Worm (Caenorhabditis elegans) whole organism, L4 larva: ENCODE data around the gene ptrn-1.
A peak's percentile ranks its signal among the peaks of the same experiment; 100 is the strongest.

Source experiments
- R02D3.7 ChIP-seq: fragments of 150-350 bp; sonication (generic microtip); optimal IDR thresholded peaks from 3 replicates; lab custom pipeline; 2014; ENCODE audit warnings: missing biosample characterization, missing genetic modification characterization
- T20F7.1 ChIP-seq: fragments of 200-800 bp; sonication (Bioruptor generic); optimal IDR thresholded peaks from 2 replicates; lab custom pipeline; 2018; ENCODE audit warnings: mild to moderate bottlenecking, missing genetic modification characterization, missing compliant biosample characterization
- Y105C5A.15 ChIP-seq: fragments of 200-800 bp; sonication (Bioruptor generic); IDR thresholded peaks from 2 replicates; pipeline ENCODE4 v1.3.6; 2022; ENCODE audit warnings: missing genetic modification characterization, missing compliant biosample characterization
- ZK337.2 ChIP-seq: fragments of 200-800 bp; sonication (Bioruptor generic); IDR thresholded peaks from 2 replicates; pipeline ENCODE4 v1.3.6; 2022; ENCODE audit warnings: missing genetic modification reagents, missing genetic modification characterization, missing compliant biosample characterization
- ceh-28 ChIP-seq: fragments of 150-350 bp; optimal IDR thresholded peaks from 2 replicates; lab custom pipeline; 2014; ENCODE audit warnings: missing biosample characterization, missing genetic modification reagents, missing genetic modification characterization
- ceh-44 ChIP-seq: fragments of 200-800 bp; sonication (Bioruptor generic); IDR thresholded peaks from 2 replicates; pipeline ENCODE4 v1.3.6; 2022; ENCODE audit warnings: missing genetic modification reagents, missing genetic modification characterization, missing compliant biosample characterization
- cey-2 ChIP-seq: sonication (generic microtip); optimal IDR thresholded peaks from 3 replicates; lab custom pipeline; 2017; ENCODE audit warnings: missing genetic modification characterization, mild to moderate bottlenecking, missing compliant biosample characterization, antibody characterized with exemption, borderline replicate concordance; ENCODE audit not compliant: insufficient read depth
- daf-12 ChIP-seq: fragments of 150-350 bp; optimal IDR thresholded peaks from 2 replicates; lab custom pipeline; 2014; ENCODE audit warnings: missing biosample characterization, missing genetic modification reagents, missing genetic modification characterization
- daf-16 ChIP-seq, 3 experiments: sonication (generic microtip); optimal IDR thresholded peaks; 2 replicates each; lab custom pipeline; 2016 to 2017; ENCODE audit warnings: missing genetic modification characterization in 3 of 3, missing genetic modification reagents in 3 of 3, mild to moderate bottlenecking in 2 of 3, missing compliant biosample characterization in 2 of 3, missing biosample characterization in 1 of 3, moderate library complexity in 1 of 3
- daf-19 ChIP-seq: fragments of 200-800 bp; sonication (Bioruptor generic); conservative IDR thresholded peaks from 2 replicates; pipeline ENCODE4 v1.3.6; 2022; ENCODE audit warnings: missing genetic modification characterization, missing compliant biosample characterization
- dmd-6 ChIP-seq: fragments of 200-800 bp; sonication (Bioruptor generic); IDR thresholded peaks from 2 replicates; pipeline ENCODE4 v1.3.6; 2022; ENCODE audit warnings: missing genetic modification reagents, missing genetic modification characterization, missing compliant biosample characterization
- dve-1 ChIP-seq: sonication (generic microtip); optimal IDR thresholded peaks from 2 replicates; lab custom pipeline; 2017; ENCODE audit warnings: antibody characterized with exemption, mild to moderate bottlenecking, missing genetic modification characterization, missing compliant biosample characterization; ENCODE audit not compliant: insufficient read depth
- egl-27 ChIP-seq: sonication (generic microtip); optimal IDR thresholded peaks from 3 replicates; lab custom pipeline; 2017; ENCODE audit warnings: missing biosample characterization, missing genetic modification reagents, missing genetic modification characterization
- egl-43 ChIP-seq: fragments of 200-800 bp; sonication (Bioruptor generic); IDR thresholded peaks from 2 replicates; pipeline ENCODE4 v1.3.6; 2022; ENCODE audit warnings: missing genetic modification reagents, missing genetic modification characterization, missing compliant biosample characterization
- gei-8 ChIP-seq: fragments of 200-800 bp; sonication (Bioruptor generic); optimal IDR thresholded peaks from 2 replicates; lab custom pipeline; 2018; ENCODE audit warnings: mild to moderate bottlenecking, missing genetic modification characterization, missing compliant biosample characterization
- hif-1 ChIP-seq, 2 experiments: sonication (generic microtip); optimal IDR thresholded peaks; 2 replicates each; lab custom pipeline; 2016 to 2017; ENCODE audit warnings: missing compliant biosample characterization in 2 of 2, missing genetic modification characterization in 2 of 2, missing genetic modification reagents in 2 of 2, missing genotype in 2 of 2, mild to moderate bottlenecking in 1 of 2
- hlh-11 ChIP-seq: fragments of 200-800 bp; sonication (Bioruptor generic); optimal IDR thresholded peaks from 2 replicates; lab custom pipeline; 2018; ENCODE audit warnings: mild to moderate bottlenecking, missing genetic modification characterization, missing compliant biosample characterization
- hlh-30 ChIP-seq: sonication (generic microtip); optimal IDR thresholded peaks from 2 replicates; lab custom pipeline; 2017; ENCODE audit warnings: antibody characterized with exemption, mild to moderate bottlenecking, missing genetic modification characterization, missing compliant biosample characterization; ENCODE audit not compliant: insufficient read depth
- jun-1 ChIP-seq: fragments of 150-350 bp; optimal IDR thresholded peaks from 2 replicates; lab custom pipeline; 2014; ENCODE audit warnings: missing biosample characterization, missing genetic modification reagents, missing genetic modification characterization
- lim-7 ChIP-seq: fragments of 200-800 bp; sonication (Bioruptor generic); IDR thresholded peaks from 2 replicates; pipeline ENCODE4 v1.3.6; 2022; ENCODE audit warnings: missing genetic modification characterization, missing compliant biosample characterization
- lin-1 ChIP-seq: fragments of 200-800 bp; sonication (Bioruptor generic); IDR thresholded peaks from 2 replicates; pipeline ENCODE4 v1.3.6; 2022; ENCODE audit warnings: missing genetic modification reagents, missing genetic modification characterization, missing compliant biosample characterization
- lin-15B ChIP-seq: fragments of 150-350 bp; sonication (generic microtip); optimal IDR thresholded peaks from 3 replicates; lab custom pipeline; 2014; ENCODE audit warnings: missing biosample characterization, missing genetic modification characterization
- mdl-1 ChIP-seq, 2 experiments: fragments of 150-350 bp in 1 of 2; sonication (generic microtip) in 1 of 2; optimal IDR thresholded peaks; 2 replicates each; lab custom pipeline; 2014 to 2017; ENCODE audit warnings: missing biosample characterization in 2 of 2, missing genetic modification characterization in 2 of 2
- mdt-29 ChIP-seq: fragments of 200-800 bp; sonication (Bioruptor generic); IDR thresholded peaks from 2 replicates; pipeline ENCODE4 v1.3.6; 2022; ENCODE audit warnings: missing genetic modification reagents, missing genetic modification characterization, missing compliant biosample characterization
- mes-2 ChIP-seq: sonication (generic microtip); optimal IDR thresholded peaks from 2 replicates; lab custom pipeline; 2016; ENCODE audit warnings: missing genotype, mild to moderate bottlenecking, missing genetic modification characterization, missing compliant biosample characterization; ENCODE audit not compliant: poor library complexity, severe bottlenecking
- mxl-3 ChIP-seq: fragments of 200-800 bp; sonication (Bioruptor generic); optimal IDR thresholded peaks from 2 replicates; lab custom pipeline; 2018; ENCODE audit warnings: mild to moderate bottlenecking, missing genetic modification characterization, missing compliant biosample characterization
- nhr-102 ChIP-seq: sonication (generic microtip); optimal IDR thresholded peaks from 2 replicates; lab custom pipeline; 2016; ENCODE audit warnings: mild to moderate bottlenecking, missing genetic modification characterization, moderate library complexity, missing compliant biosample characterization
- nhr-111 ChIP-seq: fragments of 200-800 bp; sonication (Bioruptor generic); optimal IDR thresholded peaks from 2 replicates; lab custom pipeline; 2018; ENCODE audit warnings: mild to moderate bottlenecking, missing genetic modification characterization, missing compliant biosample characterization
- nhr-237 ChIP-seq: sonication (generic microtip); optimal IDR thresholded peaks from 2 replicates; lab custom pipeline; 2017; ENCODE audit warnings: missing biosample characterization, missing genetic modification characterization
- nhr-28 ChIP-seq: fragments of 150-350 bp; optimal IDR thresholded peaks from 2 replicates; lab custom pipeline; 2014; ENCODE audit warnings: missing biosample characterization, missing genetic modification characterization
- nhr-76 ChIP-seq: fragments of 150-350 bp; optimal IDR thresholded peaks from 2 replicates; lab custom pipeline; 2014; ENCODE audit warnings: missing biosample characterization, missing genetic modification characterization
- pha-4 ChIP-seq, 2 experiments: fragments of 150-350 bp in 1 of 2; fragments of 200-800 bp in 1 of 2; sonication (Bioruptor generic) in 1 of 2; IDR thresholded peaks in 1 of 2; optimal IDR thresholded peaks in 1 of 2; 2 replicates each; pipeline versions ENCODE4 v1.3.6 to Lab custom; 2014 to 2022; ENCODE audit warnings: missing genetic modification characterization in 2 of 2, missing genetic modification reagents in 2 of 2, missing biosample characterization in 1 of 2, missing compliant biosample characterization in 1 of 2
- php-3 ChIP-seq: fragments of 200-800 bp; sonication (Bioruptor generic); IDR thresholded peaks from 2 replicates; pipeline ENCODE4 v1.3.6; 2022; ENCODE audit warnings: missing genetic modification reagents, missing genetic modification characterization, missing compliant biosample characterization
- saeg-2 ChIP-seq: fragments of 200-800 bp; sonication (Bioruptor generic); IDR thresholded peaks from 2 replicates; pipeline ENCODE4 v1.3.6; 2022; ENCODE audit warnings: missing genetic modification reagents, missing genetic modification characterization, missing compliant biosample characterization
- spr-3 ChIP-seq: fragments of 200-800 bp; sonication (Bioruptor generic); optimal IDR thresholded peaks from 2 replicates; lab custom pipeline; 2018; ENCODE audit warnings: mild to moderate bottlenecking, missing genetic modification characterization, missing compliant biosample characterization
- unc-130 ChIP-seq: sonication (generic microtip); optimal IDR thresholded peaks from 2 replicates; lab custom pipeline; 2016; ENCODE audit warnings: missing genetic modification reagents, missing genetic modification characterization, missing compliant biosample characterization
- unc-62 ChIP-seq, 3 experiments: fragments of 150-350 bp in 1 of 3; sonication (generic microtip); optimal IDR thresholded peaks in 2 of 3; peaks in 1 of 3; 1 replicate in 1 of 3; 2 replicates in 2 of 3; lab custom pipeline; 2014 to 2017; ENCODE audit warnings: missing biosample characterization in 3 of 3, missing genetic modification characterization in 3 of 3, missing genetic modification reagents in 3 of 3, missing genotype in 1 of 3
- vab-7 ChIP-seq: fragments of 200-800 bp; sonication (Bioruptor generic); IDR thresholded peaks from 2 replicates; pipeline ENCODE4 v1.3.6; 2022; ENCODE audit warnings: missing genetic modification reagents, missing genetic modification characterization, missing compliant biosample characterization
- zip-11 ChIP-seq: fragments of 200-800 bp; sonication (Bioruptor generic); IDR thresholded peaks from 2 replicates; pipeline ENCODE4 v1.3.6; 2022; ENCODE audit warnings: missing genetic modification characterization, missing compliant biosample characterization
- ztf-7 ChIP-seq: fragments of 150-350 bp; optimal IDR thresholded peaks from 2 replicates; lab custom pipeline; 2014; ENCODE audit warnings: missing biosample characterization, missing genetic modification characterization

ptrn-1 gene

DNA sequence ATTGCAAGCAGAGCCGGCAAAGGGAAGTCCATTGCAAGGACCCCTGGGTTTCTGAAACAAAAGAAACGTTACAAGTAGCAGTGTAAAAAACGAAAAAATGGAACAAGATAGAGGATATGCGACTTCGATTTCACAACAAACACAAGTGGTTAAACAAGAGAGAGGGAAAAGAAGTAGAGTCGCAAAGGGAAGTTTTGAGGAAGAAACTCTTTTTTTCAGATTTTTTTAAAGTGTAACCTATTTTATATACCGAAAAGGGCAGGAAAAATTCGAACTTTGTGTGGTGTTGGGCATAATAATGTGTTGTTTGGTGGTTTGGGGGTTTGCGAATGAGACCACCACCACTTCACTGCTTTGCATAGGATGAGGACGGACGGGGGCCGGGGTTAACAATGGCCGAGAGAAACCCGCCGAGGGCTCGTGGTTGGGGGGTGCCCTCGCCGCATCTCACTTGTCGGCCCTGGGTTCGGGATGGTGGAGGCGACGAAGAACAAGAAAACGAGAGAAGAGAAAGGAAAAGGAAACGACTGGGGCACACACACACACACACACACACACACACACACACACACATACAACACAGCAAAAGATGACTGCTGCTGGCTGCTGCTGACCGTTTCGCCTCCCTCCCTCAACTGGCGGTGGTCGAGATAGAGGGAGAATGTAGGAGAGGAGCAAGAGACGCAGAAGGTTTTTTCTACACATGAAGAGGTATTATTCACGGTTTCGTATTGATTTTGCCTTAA lies at the start of gene ptrn-1 (continued):
- no peak for TF ChIP-seq nhr-76
- no peak for TF ChIP-seq unc-130 (GFP tag; lab: Kevin White, UChicago)
- peak in 1 of 2 experiments; percentile 33 for TF ChIP-seq hif-1 (tag; optimal IDR thresholded peaks at IDR 0.05; lab: Kevin White, UChicago)
- no peak for TF ChIP-seq jun-1 (tag; lab: Kevin White, UChicago)
- peak; percentile 85 for TF ChIP-seq mxl-3 (GFP tag; lab: Kevin White, UChicago)

- TF ChIP-seq nhr-102 (tag; lab: Kevin White, UChicago) (no peak), nhr-28 (tag; lab: Kevin White, UChicago) (no peak), hif-1 (tag; optimal IDR thresholded peaks at IDR 0.05; lab: Kevin White, UChicago) (no peak), daf-12 (tag; lab: Kevin White, UChicago) (no peak), ceh-28 (tag; lab: Kevin White, UChicago) (no peak), saeg-2 (GFP tag; lab: Robert Waterston, UW) (no peak), egl-27 (tag; lab: Kevin White, UChicago) (no peak), mes-2 (no peak), pha-4 (GFP tag; IDR thresholded peaks at IDR 0.05; lab: Robert Waterston, UW) (no peak), pha-4 (tag; optimal IDR thresholded peaks at IDR 0.05; lab: Kevin White, UChicago) (no peak), gei-8 (no peak), egl-43 (GFP tag; lab: Robert Waterston, UW) (no peak), lin-1 (GFP tag; lab: Robert Waterston, UW) (no peak), lim-7 (GFP tag; lab: Robert Waterston, UW) (no peak), dmd-6 (no peak), Y105C5A.15 (GFP tag; lab: Robert Waterston, UW) (no peak), hlh-11 (tag; lab: Kevin White, UChicago) (no peak)
Measured at ce11 chrX:17072088-17072487, 42.1 kb upstream of the ptrn-1 start, which contains the start of gene C30G4.4. TSS of gene C30G4.4 (minus strand) at chrX:17072188.

- TF ChIP-seq mdl-1 (tag; optimal IDR thresholded peaks at IDR 0.05; lab: Kevin White, UChicago) (peak in 1 of 2 experiments; percentile 26), hlh-30 (peak; percentile 30), mxl-3 (GFP tag; lab: Kevin White, UChicago) (peak; percentile 55), ceh-44 (no peak), dmd-6 (peak; percentile 17; the same call in 1 of the 2 replicates)
Measured at ce11 chrX:17070495-17070894, 40.5 kb upstream of the ptrn-1 start.

DNA sequence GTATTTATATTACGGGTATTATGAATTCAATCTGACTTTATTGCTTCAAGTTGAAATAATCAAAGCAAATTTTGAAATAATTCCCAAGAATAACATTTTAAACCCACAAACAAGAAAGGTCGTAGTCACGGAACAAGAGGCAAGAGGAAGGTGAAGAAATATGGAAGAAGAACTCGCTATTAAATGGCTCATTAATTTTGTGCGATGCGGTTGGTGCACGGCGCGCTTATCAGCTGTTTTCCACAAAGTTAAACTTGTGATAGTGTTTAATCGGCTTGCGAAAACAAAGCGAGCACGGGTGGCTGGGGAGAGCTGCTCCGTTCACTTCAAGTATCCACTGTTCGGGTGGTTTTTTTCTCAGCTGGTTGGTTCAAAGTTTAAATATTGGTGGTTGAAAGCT lies 36.9 kb upstream of the ptrn-1 start:
- TF ChIP-seq zip-11 (GFP tag; lab: Robert Waterston, UW) (no peak), daf-12 (tag; lab: Kevin White, UChicago) (no peak), nhr-237 (tag; lab: Kevin White, UChicago) (no peak), nhr-111 (GFP tag; lab: Kevin White, UChicago) (no peak), dve-1 (tag; lab: Kevin White, UChicago) (peak; percentile 67), nhr-28 (tag; lab: Kevin White, UChicago) (peak; percentile 51), ZK337.2 (GFP tag; lab: Robert Waterston, UW) (no peak), mdt-29 (GFP tag; lab: Robert Waterston, UW) (no peak), ztf-7 (tag; lab: Kevin White, UChicago) (no peak), T20F7.1 (no peak), php-3 (GFP tag; lab: Robert Waterston, UW) (0 out of 2 replicates have a peak, but pooled peaks have one; percentile 37), mxl-3 (GFP tag; lab: Kevin White, UChicago) (no peak), mdl-1 (tag; optimal IDR thresholded peaks at IDR 0.05; lab: Kevin White, UChicago) (peak in 1 of 2 experiments; percentile 32), spr-3 (no peak), unc-62 (GFP tag; optimal IDR thresholded peaks at IDR 0.05 in 1 of 2; lab: Kevin White, UChicago) (peak in 1 of 2 experiments; percentile 71), unc-62 (tag; optimal IDR thresholded peaks at IDR 0.05; lab: Kevin White, UChicago) (no peak), daf-19 (no peak), hlh-11 (tag; lab: Kevin White, UChicago) (peak; percentile 34), cey-2 (tag; lab: Kevin White, UChicago) (no peak), dmd-6 (peak; percentile 72), lin-15B (tag; lab: Kevin White, UChicago) (no peak), daf-16 (GFP tag; optimal IDR thresholded peaks at IDR 0.05; lab: Kevin White, UChicago) (no peak), daf-16 (tag; optimal IDR thresholded peaks at IDR 0.05; lab: Kevin White, UChicago) (peak; percentile 77), hlh-30 (peak; percentile 65), R02D3.7 (tag; lab: Kevin White, UChicago) (no peak), vab-7 (no peak), mes-2 (no peak)
